Fruit fly (Drosophila melanogaster) whole organism, embryonic: ENCODE results near the gene CG32428.

Experiments
- C15 ChIP-seq: fragments of 200-800 bp; sonication (Bioruptor generic); IDR thresholded peaks from 3 replicates; pipeline ENCODE4 v1.3.6; 2022; ENCODE audit warnings: missing biosample characterization, missing genetic modification characterization
- CG10209 ChIP-seq: fragments of 200-800 bp; sonication (Bioruptor generic); optimal IDR thresholded peaks from 3 replicates; lab custom pipeline; 2017; ENCODE audit warnings: missing biosample characterization, mild to moderate bottlenecking, missing genetic modification characterization, missing genetic modification reagents
- CG11093 ChIP-seq: fragments of 200-800 bp; sonication (Bioruptor generic); IDR thresholded peaks from 3 replicates; pipeline ENCODE4 v1.3.6; 2022; ENCODE audit warnings: missing biosample characterization, missing genetic modification characterization
- CG11695 ChIP-seq: fragments of 200-800 bp; sonication (Bioruptor generic); IDR thresholded peaks from 3 replicates; pipeline ENCODE4 v1.3.6; 2022; ENCODE audit warnings: missing biosample characterization, missing genetic modification characterization
- CG12071 ChIP-seq: fragments of 200-800 bp; sonication (Bioruptor generic); optimal IDR thresholded peaks from 3 replicates; lab custom pipeline; 2018; ENCODE audit warnings: missing biosample characterization, mild to moderate bottlenecking, missing genetic modification characterization
- CG12104 ChIP-seq: fragments of 200-800 bp; sonication (Bioruptor generic); optimal IDR thresholded peaks from 3 replicates; lab custom pipeline; 2016; ENCODE audit warnings: missing biosample characterization, missing genetic modification characterization
- CG12744 ChIP-seq: fragments of 200-800 bp; sonication (Bioruptor generic); optimal IDR thresholded peaks from 2 replicates; lab custom pipeline; 2016; ENCODE audit warnings: missing biosample characterization, missing genetic modification characterization
- CG13894 ChIP-seq: fragments of 200-800 bp; sonication (Bioruptor generic); optimal IDR thresholded peaks from 3 replicates; lab custom pipeline; 2018; ENCODE audit warnings: missing biosample characterization, mild to moderate bottlenecking, missing genetic modification characterization, moderate library complexity
- CG14441 ChIP-seq: fragments of 200-800 bp; sonication (Bioruptor generic); IDR thresholded peaks from 2 replicates; pipeline ENCODE4 v1.3.6; 2022; ENCODE audit warnings: missing biosample characterization, missing genetic modification characterization
- CG16779 ChIP-seq: fragments of 200-800 bp; sonication (Bioruptor generic); IDR thresholded peaks from 2 replicates; pipeline ENCODE4 v1.3.6; 2022; ENCODE audit warnings: missing biosample characterization, missing genetic modification characterization
- CG1792 ChIP-seq: fragments of 200-800 bp; sonication (Bioruptor generic); optimal IDR thresholded peaks from 2 replicates; lab custom pipeline; 2016; ENCODE audit warnings: missing biosample characterization, missing genetic modification characterization
- CG18764 ChIP-seq: fragments of 200-800 bp; sonication (Bioruptor generic); optimal IDR thresholded peaks from 3 replicates; lab custom pipeline; 2016; ENCODE audit warnings: missing biosample characterization, missing genetic modification characterization
- CG2116 ChIP-seq: fragments of 200-800 bp; sonication (Bioruptor generic); optimal IDR thresholded peaks from 3 replicates; lab custom pipeline; 2018; ENCODE audit warnings: missing biosample characterization, mild to moderate bottlenecking, missing genetic modification characterization
- CG2889 ChIP-seq: fragments of 200-800 bp; sonication (Bioruptor generic); IDR thresholded peaks from 3 replicates; pipeline ENCODE4 v1.3.6; 2022; ENCODE audit warnings: missing biosample characterization, missing genetic modification characterization
- CG30431 ChIP-seq: fragments of 200-800 bp; sonication (Bioruptor generic); optimal IDR thresholded peaks from 2 replicates; lab custom pipeline; 2017; ENCODE audit warnings: missing biosample characterization, missing genetic modification characterization
- CG31224 ChIP-seq: fragments of 200-800 bp; sonication (Bioruptor generic); IDR thresholded peaks from 2 replicates; pipeline ENCODE4 v1.3.6; 2022; ENCODE audit warnings: missing biosample characterization, missing genetic modification characterization
- CG4730 ChIP-seq: fragments of 200-800 bp; sonication (Bioruptor generic); IDR thresholded peaks from 2 replicates; pipeline ENCODE4 v1.3.6; 2022; ENCODE audit warnings: missing biosample characterization, missing genetic modification characterization
- CG5953 ChIP-seq: fragments of 200-800 bp; sonication (Bioruptor generic); IDR thresholded peaks from 2 replicates; pipeline ENCODE4 v1.3.6; 2022; ENCODE audit warnings: missing biosample characterization, missing genetic modification characterization
- CkIIα-i1 ChIP-seq: fragments of 200-800 bp; sonication (Bioruptor generic); IDR thresholded peaks from 2 replicates; pipeline ENCODE4 v1.3.6; 2022; ENCODE audit warnings: missing biosample characterization, missing genetic modification characterization
- Dbx ChIP-seq: fragments of 200-800 bp; sonication (Bioruptor generic); IDR thresholded peaks from 3 replicates; pipeline ENCODE4 v1.3.6; 2022; ENCODE audit warnings: missing biosample characterization, missing genetic modification characterization
- Doc2 ChIP-seq: fragments of 200-800 bp; sonication (Bioruptor generic); IDR thresholded peaks from 2 replicates; pipeline ENCODE4 v1.3.6; 2022; ENCODE audit warnings: missing biosample characterization, missing genetic modification characterization
- Drgx ChIP-seq: fragments of 200-800 bp; sonication (Bioruptor generic); IDR thresholded peaks from 2 replicates; pipeline ENCODE4 v1.3.6; 2022; ENCODE audit warnings: missing biosample characterization, missing genetic modification characterization
- E2f2 ChIP-seq: fragments of 200-800 bp; sonication (Bioruptor generic); IDR thresholded peaks from 2 replicates; pipeline ENCODE4 v1.3.6; 2022; ENCODE audit warnings: missing biosample characterization, missing genetic modification characterization
- Eip74EF ChIP-seq, 2 experiments: fragments of 200-800 bp in 1 of 2; fragments of >200 bp in 1 of 2; sonication (Bioruptor generic) in 1 of 2; optimal IDR thresholded peaks; 2 replicates each; lab custom pipeline; 2017 to 2019; ENCODE audit warnings: missing biosample characterization in 2 of 2, missing genetic modification characterization in 2 of 2, mild to moderate bottlenecking in 1 of 2, moderate library complexity in 1 of 2
- Fer3 ChIP-seq: fragments of 200-800 bp; sonication (Bioruptor generic); optimal IDR thresholded peaks from 2 replicates; lab custom pipeline; 2018; ENCODE audit warnings: missing biosample characterization, mild to moderate bottlenecking, missing genetic modification characterization, moderate library complexity
- H15 ChIP-seq: fragments of 200-800 bp; sonication (Bioruptor generic); IDR thresholded peaks from 3 replicates; pipeline ENCODE4 v1.3.6; 2022; ENCODE audit warnings: missing biosample characterization, missing genetic modification characterization
- HmgD ChIP-seq: fragments of 200-800 bp; sonication (Bioruptor generic); optimal IDR thresholded peaks from 3 replicates; lab custom pipeline; 2016; ENCODE audit warnings: missing biosample characterization, missing genetic modification characterization
- Med ChIP-seq: fragments of 200-800 bp; sonication (Bioruptor generic); peaks from one replicate; lab custom pipeline; 2016; ENCODE audit warnings: missing biosample characterization, missing genetic modification characterization, mild to moderate bottlenecking, inconsistent platforms, moderate library complexity
- NK7.1 ChIP-seq: fragments of 200-800 bp; sonication (Bioruptor generic); optimal IDR thresholded peaks from 3 replicates; lab custom pipeline; 2016; ENCODE audit warnings: missing biosample characterization, missing genetic modification characterization
- Sry-β ChIP-seq: fragments of 200-800 bp; sonication (Bioruptor generic); optimal IDR thresholded peaks from 2 replicates; lab custom pipeline; 2018; ENCODE audit warnings: missing biosample characterization, mild to moderate bottlenecking, missing genetic modification characterization, moderate library complexity
- Trl ChIP-seq, 3 experiments: fragments of >200 bp in 2 of 3; fragments of 200-800 bp in 1 of 3; sonication (Bioruptor generic) in 1 of 3; optimal IDR thresholded peaks; 2 replicates in 1 of 3; 3 replicates in 2 of 3; lab custom pipeline; 2016 to 2017; ENCODE audit warnings: missing biosample characterization in 1 of 3, missing genetic modification characterization in 1 of 3
- cato ChIP-seq: fragments of 200-800 bp; sonication (Bioruptor generic); optimal IDR thresholded peaks from 2 replicates; lab custom pipeline; 2016; ENCODE audit warnings: missing biosample characterization, missing genetic modification characterization, borderline replicate concordance
- crp ChIP-seq, 2 experiments: fragments of 200-800 bp; sonication (Bioruptor generic); optimal IDR thresholded peaks; 2 replicates in 1 of 2; 3 replicates in 1 of 2; lab custom pipeline; 2017; ENCODE audit warnings: missing biosample characterization in 2 of 2, missing genetic modification characterization in 2 of 2, mild to moderate bottlenecking in 1 of 2, moderate library complexity in 1 of 2
- dysf ChIP-seq: fragments of 200-800 bp; sonication (Bioruptor generic); IDR thresholded peaks from 3 replicates; pipeline ENCODE4 v1.3.6; 2022; ENCODE audit warnings: missing biosample characterization, missing genetic modification characterization
- fd102C ChIP-seq: fragments of 200-800 bp; sonication (Bioruptor generic); optimal IDR thresholded peaks from 2 replicates; lab custom pipeline; 2018; ENCODE audit warnings: missing biosample characterization, mild to moderate bottlenecking, missing genetic modification characterization, moderate library complexity
- fd3F ChIP-seq: fragments of 200-800 bp; sonication (Bioruptor generic); optimal IDR thresholded peaks from 2 replicates; lab custom pipeline; 2018; ENCODE audit warnings: missing biosample characterization, mild to moderate bottlenecking, missing genetic modification characterization, moderate library complexity
- fd64A ChIP-seq: fragments of 200-800 bp; sonication (Bioruptor generic); optimal IDR thresholded peaks from 3 replicates; lab custom pipeline; 2018; ENCODE audit warnings: missing biosample characterization, mild to moderate bottlenecking, missing genetic modification characterization
- gem ChIP-seq: fragments of 200-800 bp; sonication (Bioruptor generic); optimal IDR thresholded peaks from 2 replicates; lab custom pipeline; 2019; ENCODE audit warnings: missing biosample characterization, mild to moderate bottlenecking, missing genetic modification characterization, moderate library complexity
- ind ChIP-seq: fragments of 200-800 bp; sonication (Bioruptor generic); optimal IDR thresholded peaks from 3 replicates; lab custom pipeline; 2016; ENCODE audit warnings: missing biosample characterization, missing genetic modification characterization
- insv ChIP-seq, 2 experiments: fragments of 200-800 bp; sonication (Bioruptor generic); optimal IDR thresholded peaks; 3 replicates each; lab custom pipeline; 2016 to 2018; ENCODE audit warnings: missing biosample characterization in 2 of 2, missing genetic modification characterization in 2 of 2
- luna ChIP-seq: fragments of 200-800 bp; sonication (Bioruptor generic); optimal IDR thresholded peaks from 2 replicates; lab custom pipeline; 2016; ENCODE audit warnings: missing biosample characterization, missing genetic modification characterization
- mld ChIP-seq: fragments of 200-800 bp; sonication (Bioruptor generic); IDR thresholded peaks from 3 replicates; pipeline ENCODE4 v1.3.6; 2022; ENCODE audit warnings: missing biosample characterization, missing genetic modification characterization; ENCODE audit not compliant: partially characterized antibody
- nerfin-1 ChIP-seq: fragments of 200-800 bp; sonication (Bioruptor generic); optimal IDR thresholded peaks from 3 replicates; lab custom pipeline; 2019; ENCODE audit warnings: missing biosample characterization, mild to moderate bottlenecking, missing genetic modification characterization, moderate library complexity
- nerfin-2 ChIP-seq: fragments of 200-800 bp; sonication (Bioruptor generic); IDR thresholded peaks from 2 replicates; pipeline ENCODE4 v1.3.6; 2022; ENCODE audit warnings: missing biosample characterization, missing genetic modification characterization; ENCODE audit not compliant: partially characterized antibody
- otp ChIP-seq: fragments of 200-800 bp; sonication (Bioruptor generic); IDR thresholded peaks from 3 replicates; pipeline ENCODE4, ENCODE4 v1.3.6; 2022; ENCODE audit warnings: missing biosample characterization, missing genetic modification characterization
- shn ChIP-seq: fragments of 200-800 bp; sonication (Bioruptor generic); optimal IDR thresholded peaks from 3 replicates; lab custom pipeline; 2016; ENCODE audit warnings: missing biosample characterization, missing genetic modification characterization
- sr ChIP-seq: fragments of 200-800 bp; sonication (Bioruptor generic); IDR thresholded peaks from 3 replicates; pipeline ENCODE4 v1.3.6; 2022; ENCODE audit warnings: missing biosample characterization, missing genetic modification characterization
- ssp ChIP-seq: fragments of 200-800 bp; sonication (Bioruptor generic); IDR thresholded peaks from 2 replicates; pipeline ENCODE4 v1.3.6; 2022; ENCODE audit warnings: missing biosample characterization, missing genetic modification characterization
- tgo ChIP-seq: fragments of 200-800 bp; sonication (Bioruptor generic); IDR thresholded peaks from 3 replicates; pipeline ENCODE4 v1.3.6; 2022; ENCODE audit warnings: missing biosample characterization, missing genetic modification characterization
- tup ChIP-seq: fragments of 200-800 bp; sonication (Bioruptor generic); optimal IDR thresholded peaks from 2 replicates; lab custom pipeline; 2016; ENCODE audit warnings: missing biosample characterization, mild to moderate bottlenecking, missing genetic modification characterization, moderate library complexity
- yki ChIP-seq: fragments of >200 bp; optimal IDR thresholded peaks from 3 replicates; lab custom pipeline; 2018

CG32428 gene

DNA sequence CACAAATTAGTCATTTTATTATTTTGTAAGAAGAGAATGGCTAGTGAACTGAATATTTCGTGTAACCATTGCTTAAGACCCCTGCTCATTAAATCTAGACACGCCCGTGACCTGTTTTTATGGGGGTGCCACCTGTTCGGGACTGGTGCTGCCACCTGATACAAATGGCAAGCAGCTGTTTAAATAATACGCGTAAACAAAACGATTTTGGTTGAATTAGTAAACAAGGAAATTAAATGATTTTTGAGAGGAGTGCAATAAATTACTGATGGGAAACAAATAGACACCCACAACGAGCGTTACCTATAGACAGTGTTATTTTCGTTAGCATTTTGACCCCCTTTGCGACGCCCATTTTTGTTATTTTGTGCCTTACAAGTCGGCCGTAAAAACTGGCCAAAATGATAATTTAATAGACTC lies 1.3 kb upstream of the CG32428 start (continued):
- TF ChIP-seq CG10209 (GFP tag; lab: Kevin White, UChicago) (peak; percentile 83), nerfin-2 (GFP tag; lab: Robert Waterston, UW) (no peak), NK7.1 (GFP tag; lab: Kevin White, UChicago) (peak; percentile 66), mld (GFP tag; lab: Robert Waterston, UW) (no peak), CG11093 (GFP tag; lab: Robert Waterston, UW) (peak; percentile 69; the same call in 2 of the 3 replicates), fd64A (peak; percentile 41), Fer3 (tag; lab: Kevin White, UChicago) (peak; percentile 91), H15 (GFP tag; lab: Robert Waterston, UW) (no peak), luna (GFP tag; lab: Kevin White, UChicago) (peak; percentile 87), Trl (optimal IDR thresholded peaks at IDR 0.05; lab: Kevin White, UChicago) (no peak), Trl (GFP tag; optimal IDR thresholded peaks at IDR 0.05; lab: Kevin White, UChicago) (peak; percentile 90), otp (GFP tag; lab: Robert Waterston, UW) (no peak), crp (GFP tag; optimal IDR thresholded peaks at IDR 0.05; lab: Kevin White, UChicago) (peak; percentile 46 to 93), insv (GFP tag; optimal IDR thresholded peaks at IDR 0.05; lab: Kevin White, UChicago) (peak in 1 of 2 experiments; percentile 62), fd3F (peak; percentile 78), tup (GFP tag; lab: Kevin White, UChicago) (peak; percentile 87), yki (lab: Kevin White, UChicago) (no peak), tgo (GFP tag; lab: Robert Waterston, UW) (no peak), Drgx (GFP tag; lab: Robert Waterston, UW) (no peak), shn (GFP tag; lab: Kevin White, UChicago) (peak; percentile 80), HmgD (GFP tag; lab: Kevin White, UChicago) (peak; percentile 77), CG2116 (GFP tag; lab: Kevin White, UChicago) (peak; percentile 64), cato (peak; percentile 71), CkIIα-i1 (no peak), CG13894 (tag; lab: Kevin White, UChicago) (peak; percentile 91), sr (GFP tag; lab: Robert Waterston, UW) (no peak), ssp (GFP tag; lab: Robert Waterston, UW) (no peak), fd102C (GFP tag; lab: Kevin White, UChicago) (no peak), Eip74EF (GFP tag; optimal IDR thresholded peaks at IDR 0.05; lab: Kevin White, UChicago) (peak in 1 of 2 experiments; percentile 76), Med (GFP tag; lab: Kevin White, UChicago) (peak; percentile 98), gem (tag; lab: Kevin White, UChicago) (peak; percentile 92), CG14441 (GFP tag; lab: Robert Waterston, UW) (no peak), CG18764 (GFP tag; lab: Kevin White, UChicago) (peak; percentile 84), CG1792 (GFP tag; lab: Kevin White, UChicago) (peak; percentile 75), Doc2 (GFP tag; lab: Robert Waterston, UW) (no peak), CG12744 (GFP tag; lab: Kevin White, UChicago) (peak; percentile 74), CG11695 (no peak), CG4730 (GFP tag; lab: Robert Waterston, UW) (no peak), C15 (no peak), nerfin-1 (tag; lab: Kevin White, UChicago) (peak; percentile 62), Sry-β (GFP tag; lab: Kevin White, UChicago) (no peak), CG2889 (no peak), CG12104 (GFP tag; lab: Kevin White, UChicago) (peak; percentile 79), CG31224 (GFP tag; lab: Robert Waterston, UW) (no peak), CG5953 (GFP tag; lab: Robert Waterston, UW) (no peak), CG30431 (peak; percentile 71), Dbx (no peak), CG12071 (GFP tag; lab: Kevin White, UChicago) (peak; percentile 81), ind (GFP tag; lab: Kevin White, UChicago) (peak; percentile 93), E2f2 (GFP tag; lab: Robert Waterston, UW) (no peak), CG16779 (GFP tag; lab: Robert Waterston, UW) (no peak), dysf (GFP tag; lab: Robert Waterston, UW) (no peak)
